Worm (Caenorhabditis elegans) whole organism, young adult: ENCODE measurements around the gene tat-3.

Source experiments
- C06A6.2 ChIP-seq: fragments of 200-800 bp; sonication (Bioruptor generic); conservative IDR thresholded peaks from 2 replicates; pipeline ENCODE4 v1.3.6; 2022; ENCODE audit warnings: missing genetic modification characterization, missing compliant biosample characterization
- C17E4.6 ChIP-seq: fragments of 200-800 bp; sonication (Bioruptor generic); IDR thresholded peaks from 2 replicates; pipeline ENCODE4 v1.3.6; 2022; ENCODE audit warnings: missing genetic modification reagents, missing genetic modification characterization, missing compliant biosample characterization
- F10E7.11 ChIP-seq: sonication (generic microtip); optimal IDR thresholded peaks from 2 replicates; lab custom pipeline; 2017; ENCODE audit warnings: mild to moderate bottlenecking, missing genetic modification characterization, moderate library complexity, missing compliant biosample characterization
- F22D6.2 ChIP-seq: sonication (generic microtip); optimal IDR thresholded peaks from 2 replicates; lab custom pipeline; 2016; ENCODE audit warnings: mild to moderate bottlenecking, missing genetic modification characterization, missing compliant biosample characterization
- F37B4.10 ChIP-seq: fragments of 200-800 bp; sonication (Bioruptor generic); IDR thresholded peaks from 2 replicates; pipeline ENCODE4 v1.3.6; 2022; ENCODE audit warnings: missing genetic modification characterization, missing compliant biosample characterization
- F49E8.2 ChIP-seq: sonication (generic microtip); optimal IDR thresholded peaks from 3 replicates; lab custom pipeline; 2017; ENCODE audit warnings: missing genetic modification characterization, mild to moderate bottlenecking, missing compliant biosample characterization, antibody characterized with exemption, moderate library complexity; ENCODE audit not compliant: insufficient read depth
- F55B11.4 ChIP-seq: sonication (generic microtip); optimal IDR thresholded peaks from 2 replicates; lab custom pipeline; 2016; ENCODE audit warnings: missing compliant biosample characterization, missing genetic modification characterization, borderline replicate concordance; ENCODE audit not compliant: insufficient read depth
- Y53F4B.3 ChIP-seq: fragments of 200-800 bp; sonication (Bioruptor generic); IDR thresholded peaks from 2 replicates; pipeline ENCODE4 v1.3.6; 2022; ENCODE audit warnings: missing genetic modification reagents, missing genetic modification characterization, missing compliant biosample characterization
- Y56A3A.18 ChIP-seq: fragments of 200-800 bp; sonication (Bioruptor generic); IDR thresholded peaks from 2 replicates; pipeline ENCODE4 v1.3.6; 2022; ENCODE audit warnings: missing genetic modification reagents, missing genetic modification characterization, missing compliant biosample characterization
- Y67H2A.10 ChIP-seq: fragments of 200-800 bp; sonication (Bioruptor generic); conservative IDR thresholded peaks from 2 replicates; pipeline ENCODE4 v1.3.6; 2022; ENCODE audit warnings: missing genetic modification reagents, missing genetic modification characterization, missing compliant biosample characterization
- ZK185.1 ChIP-seq: sonication (generic microtip); optimal IDR thresholded peaks from 2 replicates; lab custom pipeline; 2016; ENCODE audit warnings: mild to moderate bottlenecking, missing genetic modification characterization, missing compliant biosample characterization; ENCODE audit not compliant: poor library complexity, severe bottlenecking
- ama-1 ChIP-seq, 3 experiments: fragments of 150-350 bp in 1 of 3; sonication (generic microtip) in 2 of 3; optimal IDR thresholded peaks; 2 replicates each; lab custom pipeline; 2014 to 2018; ENCODE audit warnings: missing biosample characterization in 2 of 3, missing genetic modification characterization in 2 of 3, missing genetic modification reagents in 2 of 3
- aptf-3 ChIP-seq: fragments of 200-800 bp; sonication (Bioruptor generic); IDR thresholded peaks from 2 replicates; pipeline ENCODE4 v1.3.6; 2022; ENCODE audit warnings: missing genetic modification characterization, missing compliant biosample characterization
- athp-1 ChIP-seq: sonication (generic microtip); optimal IDR thresholded peaks from 2 replicates; lab custom pipeline; 2017; ENCODE audit warnings: mild to moderate bottlenecking, missing genetic modification characterization, missing compliant biosample characterization
- attf-5 ChIP-seq: fragments of 200-800 bp; sonication (Bioruptor generic); optimal IDR thresholded peaks from 2 replicates; lab custom pipeline; 2018; ENCODE audit warnings: mild to moderate bottlenecking, missing genetic modification characterization, missing compliant biosample characterization
- ccch-3 ChIP-seq: fragments of 200-800 bp; sonication (Bioruptor generic); optimal IDR thresholded peaks from 2 replicates; lab custom pipeline; 2018; ENCODE audit warnings: mild to moderate bottlenecking, missing genetic modification characterization, missing compliant biosample characterization
- cebp-1 ChIP-seq, 2 experiments: fragments of 200-800 bp in 1 of 2; sonication (Bioruptor generic) in 1 of 2; sonication (generic microtip) in 1 of 2; IDR thresholded peaks in 1 of 2; optimal IDR thresholded peaks in 1 of 2; 2 replicates each; pipeline versions ENCODE4 v1.3.6 to Lab custom; 2017 to 2022; ENCODE audit warnings: missing compliant biosample characterization in 2 of 2, missing genetic modification characterization in 2 of 2, mild to moderate bottlenecking in 1 of 2, missing genetic modification reagents in 1 of 2, moderate library complexity in 1 of 2
- cebp-2 ChIP-seq: fragments of 200-800 bp; sonication (Bioruptor generic); IDR thresholded peaks from 2 replicates; pipeline ENCODE4 v1.3.6; 2022; ENCODE audit warnings: missing genetic modification characterization, missing compliant biosample characterization
- ceh-100 ChIP-seq: fragments of 200-800 bp; sonication (Bioruptor generic); IDR thresholded peaks from 2 replicates; pipeline ENCODE4 v1.3.6; 2022; ENCODE audit warnings: missing genetic modification reagents, missing genetic modification characterization, missing compliant biosample characterization
- ceh-40 ChIP-seq: fragments of 200-800 bp; sonication (Bioruptor generic); IDR thresholded peaks from 2 replicates; pipeline ENCODE4 v1.3.6; 2022; ENCODE audit warnings: missing genetic modification characterization, missing compliant biosample characterization
- ceh-79 ChIP-seq: sonication (generic microtip); optimal IDR thresholded peaks from 2 replicates; lab custom pipeline; 2017; ENCODE audit warnings: mild to moderate bottlenecking, missing genetic modification characterization, missing compliant biosample characterization
- chd-7 ChIP-seq: sonication (generic microtip); optimal IDR thresholded peaks from 2 replicates; lab custom pipeline; 2016; ENCODE audit warnings: mild to moderate bottlenecking, missing genetic modification characterization, moderate library complexity, missing compliant biosample characterization
- dpff-1 ChIP-seq: sonication (generic microtip); optimal IDR thresholded peaks from 2 replicates; lab custom pipeline; 2017; ENCODE audit warnings: mild to moderate bottlenecking, missing genetic modification characterization, missing compliant biosample characterization
- dpl-1 ChIP-seq: fragments of 150-350 bp; optimal IDR thresholded peaks from 2 replicates; lab custom pipeline; 2014; ENCODE audit warnings: missing biosample characterization, missing genetic modification reagents, missing genetic modification characterization
- egl-18 ChIP-seq: fragments of 200-800 bp; sonication (Bioruptor generic); IDR thresholded peaks from 2 replicates; pipeline ENCODE4 v1.3.6; 2022; ENCODE audit warnings: missing genetic modification reagents, missing genetic modification characterization, missing compliant biosample characterization
- hlh-26 ChIP-seq: fragments of 200-800 bp; sonication (Bioruptor generic); conservative IDR thresholded peaks from 2 replicates; pipeline ENCODE4 v1.3.6; 2022; ENCODE audit warnings: missing genetic modification reagents, missing genetic modification characterization, missing compliant biosample characterization
- hmg-20 ChIP-seq: fragments of 200-800 bp; sonication (Bioruptor generic); IDR thresholded peaks from 2 replicates; pipeline ENCODE4 v1.3.6; 2022; ENCODE audit warnings: missing genetic modification reagents, missing genetic modification characterization, missing compliant biosample characterization
- let-526 ChIP-seq: fragments of 200-800 bp; sonication (Bioruptor generic); IDR thresholded peaks from 2 replicates; pipeline ENCODE4 v1.3.6; 2022; ENCODE audit warnings: missing genetic modification reagents, missing genetic modification characterization, missing compliant biosample characterization
- lsl-1 ChIP-seq: fragments of 200-800 bp; sonication (Bioruptor generic); optimal IDR thresholded peaks from 2 replicates; lab custom pipeline; 2018; ENCODE audit warnings: mild to moderate bottlenecking, missing genetic modification characterization, moderate library complexity, missing compliant biosample characterization
- madf-3 ChIP-seq: fragments of 200-800 bp; sonication (Bioruptor generic); IDR thresholded peaks from 2 replicates; pipeline ENCODE4 v1.3.6; 2022; ENCODE audit warnings: missing genetic modification reagents, missing genetic modification characterization, missing compliant biosample characterization
- madf-8 ChIP-seq: fragments of 200-800 bp; sonication (Bioruptor generic); conservative IDR thresholded peaks from 2 replicates; pipeline ENCODE4 v1.3.6; 2022; ENCODE audit warnings: missing genetic modification reagents, missing genetic modification characterization, missing compliant biosample characterization
- nfya-2 ChIP-seq: fragments of 200-800 bp; sonication (Bioruptor generic); IDR thresholded peaks from 2 replicates; pipeline ENCODE4 v1.3.6; 2022; ENCODE audit warnings: missing genetic modification reagents, missing genetic modification characterization, missing compliant biosample characterization
- nfyb-1 ChIP-seq: fragments of 200-800 bp; sonication (Bioruptor generic); IDR thresholded peaks from 2 replicates; pipeline ENCODE4 v1.3.6; 2022; ENCODE audit warnings: missing genetic modification reagents, missing genetic modification characterization, missing compliant biosample characterization
- nhr-179 ChIP-seq: sonication (generic microtip); optimal IDR thresholded peaks from 2 replicates; lab custom pipeline; 2016; ENCODE audit warnings: mild to moderate bottlenecking, missing genetic modification characterization, missing compliant biosample characterization
- nhr-27 ChIP-seq: fragments of 200-800 bp; sonication (Bioruptor generic); optimal IDR thresholded peaks from 2 replicates; lab custom pipeline; 2018; ENCODE audit warnings: mild to moderate bottlenecking, missing genetic modification characterization, moderate library complexity, missing compliant biosample characterization
- nhr-90 ChIP-seq: sonication (generic microtip); optimal IDR thresholded peaks from 2 replicates; lab custom pipeline; 2016; ENCODE audit warnings: missing genotype, mild to moderate bottlenecking, missing genetic modification characterization, missing compliant biosample characterization
- pha-4 ChIP-seq: fragments of 150-350 bp; sonication (generic microtip); optimal IDR thresholded peaks from 2 replicates; lab custom pipeline; 2014; ENCODE audit warnings: missing biosample characterization, missing genetic modification reagents, missing genetic modification characterization
- repo-1 ChIP-seq: sonication (generic microtip); optimal IDR thresholded peaks from 2 replicates; lab custom pipeline; 2017; ENCODE audit warnings: mild to moderate bottlenecking, missing genetic modification characterization, missing compliant biosample characterization
- snpc-3.4 ChIP-seq: sonication (generic microtip); optimal IDR thresholded peaks from 2 replicates; lab custom pipeline; 2017; ENCODE audit warnings: missing genetic modification characterization, mild to moderate bottlenecking, missing compliant biosample characterization, antibody characterized with exemption, moderate library complexity, missing genotype, missing genetic modification reagents
- tlf-1 ChIP-seq: fragments of 200-800 bp; sonication (Bioruptor generic); optimal IDR thresholded peaks from 2 replicates; lab custom pipeline; 2018; ENCODE audit warnings: mild to moderate bottlenecking, missing genetic modification characterization, missing compliant biosample characterization
- unc-62 ChIP-seq: fragments of 150-350 bp; optimal IDR thresholded peaks from 2 replicates; lab custom pipeline; 2014; ENCODE audit warnings: missing biosample characterization, missing genetic modification reagents, missing genetic modification characterization
- zfh-2 ChIP-seq: fragments of 200-800 bp; sonication (Bioruptor generic); conservative IDR thresholded peaks from 2 replicates; pipeline ENCODE4 v1.3.6; 2022; ENCODE audit warnings: missing genetic modification reagents, missing genetic modification characterization, missing compliant biosample characterization
- ztf-22 ChIP-seq: fragments of 200-800 bp; sonication (Bioruptor generic); optimal IDR thresholded peaks from 2 replicates; lab custom pipeline; 2018; ENCODE audit warnings: mild to moderate bottlenecking, missing genetic modification characterization, moderate library complexity, missing compliant biosample characterization
- ztf-28 ChIP-seq: fragments of 200-800 bp; sonication (Bioruptor generic); IDR thresholded peaks from 2 replicates; pipeline ENCODE4 v1.3.6; 2022; ENCODE audit warnings: missing genetic modification reagents, missing genetic modification characterization, missing compliant biosample characterization

tat-3 gene

ce11 chrIII:10742382-10742860 lies 11.9 kb upstream of the tat-3 start, which contains the start of the genes tbb-1 and rib-2 (continued):
- TF ChIP-seq F10E7.11 (tag; lab: Kevin White, UChicago), result no peak
- no peak for TF ChIP-seq F22D6.2 (tag; lab: Kevin White, UChicago)
- no peak for TF ChIP-seq ceh-40 (GFP tag; lab: Robert Waterston, UW)
- TF ChIP-seq chd-7 (tag; lab: Kevin White, UChicago), result peak; percentile 1
- TF ChIP-seq nhr-27 (tag; lab: Kevin White, UChicago), result no peak
- TF ChIP-seq nhr-179, result no peak
- TF ChIP-seq repo-1, result no peak
- peak; percentile 41 for TF ChIP-seq pha-4 (tag; lab: Kevin White, UChicago)
- TF ChIP-seq cebp-1 (GFP tag; IDR thresholded peaks at IDR 0.05; lab: Robert Waterston, UW), result peak; percentile 85
- TF ChIP-seq cebp-1 (tag; optimal IDR thresholded peaks at IDR 0.05; lab: Kevin White, UChicago), result peak; percentile 93
- no peak for TF ChIP-seq dpff-1 (tag; lab: Kevin White, UChicago)
- TF ChIP-seq lsl-1, result peak; percentile 92
- TF ChIP-seq egl-18 (GFP tag; lab: Robert Waterston, UW), result no peak
- 0 out of 2 replicates have a peak, but pooled peaks have one; percentile 77 for TF ChIP-seq F37B4.10 (GFP tag; lab: Robert Waterston, UW)
- peak; percentile 95 for TF ChIP-seq F49E8.2 (tag; lab: Kevin White, UChicago)
- no peak for TF ChIP-seq ccch-3 (GFP tag; lab: Kevin White, UChicago)
- no peak for TF ChIP-seq ceh-79 (tag; lab: Kevin White, UChicago)
- peak; percentile 99 for TF ChIP-seq dpl-1 (GFP tag; lab: Kevin White, UChicago)
- peak; percentile 56; the same call in 1 of the 2 replicates for TF ChIP-seq nfya-2 (GFP tag; lab: Robert Waterston, UW)
- TF ChIP-seq hmg-20 (GFP tag; lab: Robert Waterston, UW), result peak; percentile 57; the same call in 1 of the 2 replicates
- peak; percentile 97 for TF ChIP-seq athp-1 (tag; lab: Kevin White, UChicago)
- no peak for TF ChIP-seq hlh-26
- TF ChIP-seq C06A6.2 (GFP tag; lab: Robert Waterston, UW), result peak; percentile 47; the same call in 1 of the 2 replicates
- TF ChIP-seq ceh-100 (GFP tag; lab: Robert Waterston, UW), result peak; percentile 87
- TF ChIP-seq nfyb-1 (GFP tag; lab: Robert Waterston, UW), result peak; percentile 91
- TF ChIP-seq ZK185.1 (tag; lab: Kevin White, UChicago), result no peak
- peak; percentile 44; the same call in 1 of the 2 replicates for TF ChIP-seq zfh-2 (GFP tag; lab: Robert Waterston, UW)
- no peak for TF ChIP-seq Y56A3A.18
- TF ChIP-seq F55B11.4, result no peak
- peak; percentile 97 for TF ChIP-seq madf-3 (GFP tag; lab: Robert Waterston, UW)
- peak; percentile 95 for TF ChIP-seq C17E4.6
- peak; percentile 69 for TF ChIP-seq ztf-22 (GFP tag; lab: Kevin White, UChicago)
- TF ChIP-seq snpc-3.4 (tag; lab: Kevin White, UChicago), result peak; percentile 97
- no peak for TF ChIP-seq cebp-2 (GFP tag; lab: Robert Waterston, UW)
- TF ChIP-seq ama-1 (optimal IDR thresholded peaks at IDR 0.05; lab: Kevin White, UChicago), result no peak
- TF ChIP-seq ama-1 (GFP tag; optimal IDR thresholded peaks at IDR 0.05; lab: Kevin White, UChicago), result no peak
- peak; percentile 87; the same call in 1 of the 2 replicates for TF ChIP-seq aptf-3 (GFP tag; lab: Robert Waterston, UW)
- no peak for TF ChIP-seq unc-62 (GFP tag; lab: Kevin White, UChicago)
- TF ChIP-seq let-526, result peak; percentile 89
- peak; percentile 55 for TF ChIP-seq Y53F4B.3
- TF ChIP-seq madf-8 (GFP tag; lab: Robert Waterston, UW), result peak; percentile 99
- TF ChIP-seq nhr-90, result peak; percentile 82
- TF ChIP-seq tlf-1 (GFP tag; lab: Kevin White, UChicago), result peak; percentile 99
- TF ChIP-seq attf-5 (GFP tag; lab: Kevin White, UChicago), result peak; percentile 99
- peak; percentile 94 for TF ChIP-seq Y67H2A.10 (GFP tag; lab: Robert Waterston, UW)
- peak; percentile 93 for TF ChIP-seq ztf-28
